Worm (Caenorhabditis elegans) whole organism, early embryonic: Measurements from ENCODE around the gene F18H3.4.

Experiments
- aly-1 ChIP-seq: sonication (generic microtip); optimal IDR thresholded peaks from 2 replicates; lab custom pipeline; 2016; ENCODE audit warnings: missing genetic modification characterization, missing compliant biosample characterization
- ceh-36 ChIP-seq: sonication (generic microtip); optimal IDR thresholded peaks from 2 replicates; lab custom pipeline; 2016; ENCODE audit warnings: missing genetic modification characterization, inconsistent platforms, missing compliant biosample characterization
- flt-1 ChIP-seq: fragments of 200-800 bp; sonication (Bioruptor generic); IDR thresholded peaks from 2 replicates; pipeline ENCODE4 v1.3.6; 2022; ENCODE audit warnings: missing genetic modification characterization, missing compliant biosample characterization
- hmg-4 ChIP-seq: fragments of 200-800 bp; sonication (Bioruptor generic); optimal IDR thresholded peaks from 2 replicates; lab custom pipeline; 2018; ENCODE audit warnings: mild to moderate bottlenecking, missing genetic modification characterization, missing compliant biosample characterization

DNA sequence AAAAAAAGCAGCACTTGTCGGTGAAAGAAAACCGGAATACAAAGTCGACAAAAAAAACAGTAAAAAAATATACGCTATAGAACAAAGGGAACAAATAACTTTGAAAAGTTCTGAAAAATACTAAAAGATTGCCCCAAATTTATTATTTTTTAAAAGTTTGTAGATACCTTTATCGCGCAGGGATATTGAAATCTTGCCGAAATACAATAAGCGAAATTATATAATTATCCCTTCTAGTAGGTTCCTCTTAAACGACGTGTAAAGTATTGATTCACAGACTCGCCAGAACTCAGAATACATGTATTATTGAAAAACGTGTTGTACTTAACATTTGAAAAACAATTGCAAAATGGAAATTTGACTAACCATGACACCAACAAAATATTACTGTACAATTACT lies 14.5 kb upstream of the F18H3.4 start:
- TF ChIP-seq aly-1 (no peak), hmg-4 (GFP tag; lab: Kevin White, UChicago) (no peak), flt-1 (no peak), ceh-36 (tag; lab: Kevin White, UChicago) (no peak)
